Fruit fly (Drosophila melanogaster): ENCODE measurements around the gene Efa6.

The Efa6 gene

dm6 chr3R:22539762-22540161 lies 47.8 kb upstream of the Efa6 start, which contains the start of gene CG5326:
CG5326 (minus strand) TSS chr3R:22539919.
- peak; percentile 49 for TF ChIP-seq nom (GFP tag; optimal IDR thresholded peaks at IDR 0.05)
- TF ChIP-seq Xbp1 (GFP tag; optimal IDR thresholded peaks at IDR 0.05), result no peak
- TF ChIP-seq bsh (GFP tag; optimal IDR thresholded peaks at IDR 0.05), result no peak
- peak; percentile 51 for TF ChIP-seq CG3995 (GFP tag; optimal IDR thresholded peaks at IDR 0.05)
- peak; percentile 63; the same call in 2 of the 4 replicates for TF ChIP-seq chinmo (GFP tag; IDR thresholded peaks at IDR 0.05; ENCODE audit: partially characterized antibody)
- TF ChIP-seq NFAT (GFP tag; IDR thresholded peaks at IDR 0.05), result no peak
- TF ChIP-seq crp (GFP tag; optimal IDR thresholded peaks at IDR 0.05), result no peak
- no peak for TF ChIP-seq CG5953 (GFP tag; IDR thresholded peaks at IDR 0.05)
- TF ChIP-seq CG12769 (tag; optimal IDR thresholded peaks at IDR 0.05), result peak; percentile 36
- TF ChIP-seq CG34376 (GFP tag; optimal IDR thresholded peaks at IDR 0.05), result no peak
- no peak for TF ChIP-seq run (tag; optimal IDR thresholded peaks at IDR 0.05)
- TF ChIP-seq CG12236 (GFP tag; optimal IDR thresholded peaks at IDR 0.05), result no peak
- TF ChIP-seq CG8290 (GFP tag; optimal IDR thresholded peaks at IDR 0.05), result no peak
- TF ChIP-seq CG8290 (tag; optimal IDR thresholded peaks at IDR 0.05), result peak in 1 of 2 experiments; percentile 40
- TF ChIP-seq Med (GFP tag), result peak; percentile 79
- no peak for TF ChIP-seq maf-S (GFP tag; optimal IDR thresholded peaks at IDR 0.05)
- TF ChIP-seq CG7745 (tag; optimal IDR thresholded peaks at IDR 0.05), result no peak
- TF ChIP-seq rib (GFP tag; IDR thresholded peaks at IDR 0.05), result no peak
- no peak for TF ChIP-seq CG30431 (GFP tag; optimal IDR thresholded peaks at IDR 0.05)
- no peak for TF ChIP-seq toy (GFP tag; IDR thresholded peaks at IDR 0.05)
- no peak for TF ChIP-seq B-H2 (GFP tag; optimal IDR thresholded peaks at IDR 0.05)
- no peak for TF ChIP-seq abd-A (tag; optimal IDR thresholded peaks at IDR 0.05)
- no peak for TF ChIP-seq Ravus (GFP tag; IDR thresholded peaks at IDR 0.05)
- no peak for TF ChIP-seq Bgb (GFP tag; IDR thresholded peaks at IDR 0.05; ENCODE audit: partially characterized antibody)
- no peak for TF ChIP-seq CG5245 (GFP tag; optimal IDR thresholded peaks at IDR 0.05)
- no peak for TF ChIP-seq CG10462 (GFP tag; optimal IDR thresholded peaks at IDR 0.05)
- no peak for TF ChIP-seq CG17568 (GFP tag; optimal IDR thresholded peaks at IDR 0.05)
- TF ChIP-seq CG10543 (GFP tag; optimal IDR thresholded peaks at IDR 0.05), result peak; percentile 24
- TF ChIP-seq Lpt (GFP tag; optimal IDR thresholded peaks at IDR 0.05), result no peak
- TF ChIP-seq HmgZ (tag; optimal IDR thresholded peaks at IDR 0.05), result no peak
- TF ChIP-seq Deaf1 (tag; optimal IDR thresholded peaks at IDR 0.05), result peak; percentile 91
- TF ChIP-seq pum (GFP tag; optimal IDR thresholded peaks at IDR 0.05), result no peak
- TF ChIP-seq CG3163 (GFP tag; optimal IDR thresholded peaks at IDR 0.05), result no peak
- no peak for TF ChIP-seq Taf1 (GFP tag; IDR thresholded peaks at IDR 0.05)
- no peak for TF ChIP-seq CG9609 (GFP tag; optimal IDR thresholded peaks at IDR 0.05)
- no peak for TF ChIP-seq CG16863 (GFP tag; optimal IDR thresholded peaks at IDR 0.05)
- no peak for TF ChIP-seq CG9817 (tag; optimal IDR thresholded peaks at IDR 0.05)
- 0 out of 3 replicates have a peak, but pooled peaks have one; percentile 24 for TF ChIP-seq CG6175 (GFP tag; IDR thresholded peaks at IDR 0.05)
- no peak for TF ChIP-seq CG9437 (GFP tag; optimal IDR thresholded peaks at IDR 0.05)
- no peak for TF ChIP-seq ken (GFP tag; IDR thresholded peaks at IDR 0.05)
- TF ChIP-seq lilli (GFP tag; optimal IDR thresholded peaks at IDR 0.05), result no peak
- no peak for TF ChIP-seq az2 (GFP tag; optimal IDR thresholded peaks at IDR 0.05)
- no peak for TF ChIP-seq nerfin-2 (GFP tag; IDR thresholded peaks at IDR 0.05; ENCODE audit: partially characterized antibody)
- no peak for TF ChIP-seq CTCF (GFP tag; optimal IDR thresholded peaks at IDR 0.05)
- TF ChIP-seq corto (GFP tag; optimal IDR thresholded peaks at IDR 0.05), result no peak
- no peak for TF ChIP-seq CG6854 (GFP tag; optimal IDR thresholded peaks at IDR 0.05)
- no peak for TF ChIP-seq chif (GFP tag; optimal IDR thresholded peaks at IDR 0.05)
- TF ChIP-seq CG15696 (tag; optimal IDR thresholded peaks at IDR 0.05), result no peak
- no peak for TF ChIP-seq fd3F (GFP tag; optimal IDR thresholded peaks at IDR 0.05)
- peak; percentile 39; the same call in 1 of the 2 replicates for TF ChIP-seq chm (GFP tag; IDR thresholded peaks at IDR 0.05)
- TF ChIP-seq crc (GFP tag; optimal IDR thresholded peaks at IDR 0.05), result no peak
- no peak for TF ChIP-seq ranshi (GFP tag; IDR thresholded peaks at IDR 0.05)
- TF ChIP-seq CG11696 (GFP tag; IDR thresholded peaks at IDR 0.05), result no peak
